Worm (Caenorhabditis elegans): ENCODE data around the gene F49H6.15.

- TF ChIP-seq nhr-77 (tag; optimal IDR thresholded peaks at IDR 0.05) = no peak
- TF ChIP-seq ZK546.5 (tag; optimal IDR thresholded peaks at IDR 0.05) = no peak
- TF ChIP-seq ztf-4 (tag; optimal IDR thresholded peaks at IDR 0.05) = no peak
- no peak for TF ChIP-seq eor-1 (tag; optimal IDR thresholded peaks at IDR 0.05)
These were observed 38.4 kb downstream of the F49H6.15 start for ce11 chrV:16987783-16988182.

Data from whole organism, L3 larva.